Worm (Caenorhabditis elegans) whole organism, L4 larva: ENCODE data around the gene ets-8.

Experiments used
- ama-1 ChIP-seq: fragments of 150-350 bp; optimal IDR thresholded peaks from 2 replicates; lab custom pipeline; 2014; ENCODE audit warnings: inconsistent platforms, mixed read lengths
- lin-15B ChIP-seq: fragments of 150-350 bp; sonication (generic microtip); optimal IDR thresholded peaks from 3 replicates; lab custom pipeline; 2014; ENCODE audit warnings: missing biosample characterization, missing genetic modification characterization
- mdl-1 ChIP-seq, 2 experiments: fragments of 150-350 bp in 1 of 2; sonication (generic microtip) in 1 of 2; optimal IDR thresholded peaks; 2 replicates each; lab custom pipeline; 2014 to 2017; ENCODE audit warnings: missing biosample characterization in 2 of 2, missing genetic modification characterization in 2 of 2
- snpc-4 ChIP-seq: fragments of 150-350 bp; optimal IDR thresholded peaks from 2 replicates; lab custom pipeline; 2014; ENCODE audit warnings: missing biosample characterization, missing genetic modification characterization
- unc-130 ChIP-seq: sonication (generic microtip); optimal IDR thresholded peaks from 2 replicates; lab custom pipeline; 2016; ENCODE audit warnings: missing genetic modification reagents, missing genetic modification characterization, missing compliant biosample characterization
- unc-62 ChIP-seq, 3 experiments: fragments of 150-350 bp in 1 of 3; sonication (generic microtip); optimal IDR thresholded peaks in 2 of 3; peaks in 1 of 3; 1 replicate in 1 of 3; 2 replicates in 2 of 3; lab custom pipeline; 2014 to 2017; ENCODE audit warnings: missing biosample characterization in 3 of 3, missing genetic modification characterization in 3 of 3, missing genetic modification reagents in 3 of 3, missing genotype in 1 of 3
- zag-1 ChIP-seq: fragments of 150-350 bp; optimal IDR thresholded peaks from 2 replicates; lab custom pipeline; 2014; ENCODE audit warnings: missing biosample characterization, missing genetic modification characterization
- zfp-3 ChIP-seq: fragments of 200-800 bp; sonication (Bioruptor generic); conservative IDR thresholded peaks from 2 replicates; pipeline ENCODE4 v1.3.6; 2022; ENCODE audit warnings: missing genetic modification reagents, missing genetic modification characterization, missing compliant biosample characterization
- ztf-11 ChIP-seq: fragments of 150-350 bp; optimal IDR thresholded peaks from 2 replicates; lab custom pipeline; 2014; ENCODE audit warnings: missing biosample characterization, missing genetic modification characterization

DNA sequence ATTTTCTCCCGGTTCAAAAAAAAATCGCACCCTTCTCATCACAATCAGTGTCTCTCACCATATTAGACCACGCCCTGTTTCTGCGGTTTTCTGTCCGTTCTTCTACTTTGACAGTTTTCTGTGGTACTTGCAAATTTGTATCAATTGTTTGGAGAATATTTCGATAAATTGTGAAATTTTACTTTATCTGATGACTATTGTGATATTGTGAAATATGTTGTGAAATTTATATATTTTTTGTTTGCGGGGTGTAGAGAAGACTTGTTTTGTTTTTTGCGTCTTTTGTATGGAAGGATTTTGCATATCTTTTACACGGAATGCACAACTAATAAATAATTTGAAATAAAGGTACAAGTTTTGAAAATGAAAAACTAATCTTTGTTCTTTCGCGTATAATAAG, 7.1 kb upstream of the ets-8 start:
- TF ChIP-seq ztf-11: no peak
- TF ChIP-seq lin-15B (tag; lab: Kevin White, UChicago): no peak
- TF ChIP-seq unc-62 (GFP tag; optimal IDR thresholded peaks at IDR 0.05 in 1 of 2; lab: Kevin White, UChicago): no peak
- TF ChIP-seq unc-62 (tag; optimal IDR thresholded peaks at IDR 0.05; lab: Kevin White, UChicago): no peak
- TF ChIP-seq unc-130: no peak
- TF ChIP-seq zag-1: no peak
- no peak for TF ChIP-seq ama-1 (lab: Kevin White, UChicago)
- no peak for TF ChIP-seq zfp-3 (GFP tag; lab: Robert Waterston, UW)
- no peak for TF ChIP-seq mdl-1 (tag; optimal IDR thresholded peaks at IDR 0.05; lab: Kevin White, UChicago)
- no peak for TF ChIP-seq snpc-4 (tag; lab: Kevin White, UChicago)
